Worm (Caenorhabditis elegans) whole organism, L3 larva: Measurements from ENCODE around the gene zyx-1.

Source experiments
- aly-2 ChIP-seq: fragments of 150-350 bp; optimal IDR thresholded peaks from 2 replicates; lab custom pipeline; 2014; ENCODE audit warnings: missing biosample characterization, missing genetic modification characterization
- ceh-16 ChIP-seq: sonication (generic microtip); optimal IDR thresholded peaks from 2 replicates; lab custom pipeline; 2017; ENCODE audit warnings: missing biosample characterization, missing genetic modification characterization
- ceh-82 ChIP-seq: fragments of 150-350 bp; optimal IDR thresholded peaks from 2 replicates; lab custom pipeline; 2014; ENCODE audit warnings: missing biosample characterization, missing genetic modification characterization
- daf-12 ChIP-seq: fragments of 150-350 bp; optimal IDR thresholded peaks from 2 replicates; lab custom pipeline; 2014; ENCODE audit warnings: missing biosample characterization, missing genetic modification reagents, missing genetic modification characterization
- egl-27 ChIP-seq: sonication (generic microtip); optimal IDR thresholded peaks from 4 replicates; lab custom pipeline; 2017; ENCODE audit warnings: missing biosample characterization, missing genetic modification reagents, missing genetic modification characterization
- elt-1 ChIP-seq: fragments of 150-350 bp; optimal IDR thresholded peaks from 2 replicates; lab custom pipeline; 2014; ENCODE audit warnings: missing biosample characterization, missing genetic modification characterization
- elt-3 ChIP-seq, 3 experiments: fragments of 150-350 bp in 1 of 3; sonication (generic microtip) in 2 of 3; optimal IDR thresholded peaks; 2 replicates in 2 of 3; 4 replicates in 1 of 3; lab custom pipeline; 2014 to 2017; ENCODE audit warnings: missing biosample characterization in 3 of 3, missing genetic modification characterization in 3 of 3
- eor-1 ChIP-seq, 2 experiments: fragments of 150-350 bp; optimal IDR thresholded peaks; 2 replicates each; lab custom pipeline; 2014 to 2018; ENCODE audit warnings: missing biosample characterization in 2 of 2, missing genetic modification characterization in 2 of 2
- mdl-1 ChIP-seq: fragments of 150-350 bp; optimal IDR thresholded peaks from 2 replicates; lab custom pipeline; 2014; ENCODE audit warnings: missing biosample characterization, missing genetic modification characterization
- nhr-28 ChIP-seq: fragments of 150-350 bp; optimal IDR thresholded peaks from 2 replicates; lab custom pipeline; 2014; ENCODE audit warnings: missing biosample characterization, missing genetic modification characterization
- skn-1 ChIP-seq: fragments of 150-350 bp; optimal IDR thresholded peaks from 2 replicates; lab custom pipeline; 2014; ENCODE audit warnings: missing biosample characterization, missing genetic modification characterization
- snpc-4 ChIP-seq: fragments of 150-350 bp; optimal IDR thresholded peaks from 2 replicates; lab custom pipeline; 2014; ENCODE audit warnings: missing biosample characterization, missing genetic modification characterization
- ztf-11 ChIP-seq: fragments of 150-350 bp; optimal IDR thresholded peaks from 2 replicates; lab custom pipeline; 2014; ENCODE audit warnings: missing biosample characterization, missing genetic modification characterization

DNA sequence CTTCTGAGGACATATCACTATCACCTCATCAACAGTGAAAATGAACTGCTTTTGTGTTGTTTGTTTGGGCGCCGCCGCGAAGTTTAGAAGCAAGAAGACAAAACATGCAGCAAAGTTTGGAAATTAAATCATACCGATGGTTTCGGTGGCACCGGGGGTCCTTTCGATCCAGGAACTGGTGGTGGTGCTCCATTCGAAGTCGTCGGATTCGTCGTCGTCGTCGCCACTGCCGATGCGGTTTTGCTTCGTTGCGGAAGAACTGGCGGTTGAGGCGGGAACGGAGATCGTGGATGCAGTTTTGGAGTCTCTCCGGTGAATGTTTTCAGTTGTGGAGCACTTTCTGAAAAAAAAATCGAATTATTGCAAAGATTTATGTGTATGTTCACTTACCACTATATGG, 33.2 kb upstream of the zyx-1 start:
- TF ChIP-seq eor-1 (tag; optimal IDR thresholded peaks at IDR 0.05; lab: Kevin White, UChicago) (no peak), snpc-4 (tag; lab: Kevin White, UChicago) (no peak), aly-2 (tag; lab: Kevin White, UChicago) (no peak), elt-3 (tag; optimal IDR thresholded peaks at IDR 0.05; lab: Kevin White, UChicago) (no peak), ceh-82 (tag; lab: Kevin White, UChicago) (no peak), mdl-1 (tag; lab: Kevin White, UChicago) (no peak), ztf-11 (tag; lab: Kevin White, UChicago) (no peak), skn-1 (no peak), nhr-28 (tag; lab: Kevin White, UChicago) (no peak), egl-27 (tag; lab: Kevin White, UChicago) (no peak), ceh-16 (tag; lab: Kevin White, UChicago) (no peak), daf-12 (no peak), elt-1 (tag; lab: Kevin White, UChicago) (no peak)
